Fruit fly (Drosophila melanogaster) whole organism, embryonic: Measurements from ENCODE around the gene Tom.

Experiments
- Aef1 ChIP-seq: fragments of 200-800 bp; sonication (Bioruptor generic); IDR thresholded peaks from 3 replicates; pipeline ENCODE4 v1.3.6; 2022; ENCODE audit warnings: missing biosample characterization, missing genetic modification characterization
- Asciz ChIP-seq: fragments of 200-800 bp; sonication (Bioruptor generic); optimal IDR thresholded peaks from 2 replicates; lab custom pipeline; 2017; ENCODE audit warnings: missing biosample characterization, mild to moderate bottlenecking, missing genetic modification characterization, missing genetic modification reagents
- Atf6 ChIP-seq: fragments of 200-800 bp; sonication (Bioruptor generic); IDR thresholded peaks from 2 replicates; pipeline ENCODE4 v1.3.6; 2022; ENCODE audit warnings: missing biosample characterization, missing genetic modification characterization
- Bgb ChIP-seq: fragments of 200-800 bp; sonication (Bioruptor generic); IDR thresholded peaks from 2 replicates; pipeline ENCODE4 v1.3.6; 2022; ENCODE audit warnings: missing biosample characterization, missing genetic modification characterization; ENCODE audit not compliant: partially characterized antibody
- CG10366 ChIP-seq: fragments of 200-800 bp; sonication (Bioruptor generic); IDR thresholded peaks from 2 replicates; pipeline ENCODE4 v1.3.6; 2022; ENCODE audit warnings: missing biosample characterization, missing genetic modification characterization
- CG12744 ChIP-seq: fragments of 200-800 bp; sonication (Bioruptor generic); optimal IDR thresholded peaks from 2 replicates; lab custom pipeline; 2016; ENCODE audit warnings: missing biosample characterization, missing genetic modification characterization
- CG1792 ChIP-seq: fragments of 200-800 bp; sonication (Bioruptor generic); optimal IDR thresholded peaks from 2 replicates; lab custom pipeline; 2016; ENCODE audit warnings: missing biosample characterization, missing genetic modification characterization
- CG1832 ChIP-seq: fragments of 200-800 bp; sonication (Bioruptor generic); optimal IDR thresholded peaks from 2 replicates; lab custom pipeline; 2017; ENCODE audit warnings: missing biosample characterization, mild to moderate bottlenecking, missing genetic modification characterization, inconsistent platforms
- CG32772 ChIP-seq: fragments of 200-800 bp; sonication (Bioruptor generic); IDR thresholded peaks from 2 replicates; pipeline ENCODE4 v1.3.6; 2022; ENCODE audit warnings: missing biosample characterization, missing genetic modification characterization
- CG43689 ChIP-seq: fragments of 200-800 bp; sonication (Bioruptor generic); IDR thresholded peaks from 2 replicates; pipeline ENCODE4 v1.3.6; 2022; ENCODE audit warnings: missing biosample characterization, missing genetic modification characterization
- CG4854 ChIP-seq: fragments of 200-800 bp; sonication (Bioruptor generic); optimal IDR thresholded peaks from 2 replicates; lab custom pipeline; 2016; ENCODE audit warnings: missing biosample characterization, missing genetic modification characterization, inconsistent platforms
- CG5180 ChIP-seq: fragments of 200-800 bp; sonication (Bioruptor generic); optimal IDR thresholded peaks from 3 replicates; lab custom pipeline; 2017; ENCODE audit warnings: missing biosample characterization, missing genetic modification characterization, mild to moderate bottlenecking, moderate library complexity, missing genetic modification reagents
- CG5245 ChIP-seq: fragments of 200-800 bp; sonication (Bioruptor generic); optimal IDR thresholded peaks from 3 replicates; lab custom pipeline; 2016; ENCODE audit warnings: missing biosample characterization, missing genetic modification characterization
- CG6791 ChIP-seq: fragments of 200-800 bp; sonication (Bioruptor generic); IDR thresholded peaks from 3 replicates; pipeline ENCODE4 v1.3.6; 2022; ENCODE audit warnings: missing biosample characterization, missing genetic modification characterization; ENCODE audit not compliant: partially characterized antibody
- CG8281 ChIP-seq: fragments of 200-800 bp; sonication (Bioruptor generic); optimal IDR thresholded peaks from 2 replicates; lab custom pipeline; 2018; ENCODE audit warnings: missing biosample characterization, mild to moderate bottlenecking, missing genetic modification characterization, moderate library complexity
- CG8388 ChIP-seq: fragments of 200-800 bp; sonication (Bioruptor generic); optimal IDR thresholded peaks from 2 replicates; lab custom pipeline; 2019; ENCODE audit warnings: missing biosample characterization, mild to moderate bottlenecking, missing genetic modification characterization, moderate library complexity
- CG8765 ChIP-seq: fragments of 200-800 bp; sonication (Bioruptor generic); IDR thresholded peaks from 2 replicates; pipeline ENCODE4 v1.3.6; 2022; ENCODE audit warnings: missing biosample characterization, missing genetic modification characterization
- CG9437 ChIP-seq: fragments of 200-800 bp; sonication (Bioruptor generic); optimal IDR thresholded peaks from 2 replicates; lab custom pipeline; 2018; ENCODE audit warnings: missing biosample characterization, mild to moderate bottlenecking, missing genetic modification characterization
- CTCF ChIP-seq: fragments of 200-800 bp; sonication (Bioruptor generic); optimal IDR thresholded peaks from 2 replicates; lab custom pipeline; 2017; ENCODE audit warnings: missing biosample characterization, mild to moderate bottlenecking, missing genetic modification characterization, moderate library complexity
- ERR ChIP-seq: fragments of 200-800 bp; sonication (Bioruptor generic); optimal IDR thresholded peaks from 2 replicates; lab custom pipeline; 2016; ENCODE audit warnings: missing biosample characterization, missing genetic modification characterization
- H15 ChIP-seq: fragments of 200-800 bp; sonication (Bioruptor generic); IDR thresholded peaks from 3 replicates; pipeline ENCODE4 v1.3.6; 2022; ENCODE audit warnings: missing biosample characterization, missing genetic modification characterization
- H2.0 ChIP-seq: fragments of 200-800 bp; sonication (Bioruptor generic); IDR thresholded peaks from 2 replicates; pipeline ENCODE4 v1.3.6; 2022; ENCODE audit warnings: missing biosample characterization, missing genetic modification characterization
- Lim3 ChIP-seq: fragments of 200-800 bp; sonication (Bioruptor generic); IDR thresholded peaks from 2 replicates; pipeline ENCODE4 v1.3.6; 2022; ENCODE audit warnings: missing biosample characterization, missing genetic modification characterization
- MESR4 ChIP-seq: fragments of 200-800 bp; sonication (Bioruptor generic); optimal IDR thresholded peaks from 2 replicates; lab custom pipeline; 2018; ENCODE audit warnings: missing biosample characterization, mild to moderate bottlenecking, missing genetic modification characterization, moderate library complexity
- Max ChIP-seq: fragments of 200-800 bp; sonication (Bioruptor generic); optimal IDR thresholded peaks from 2 replicates; lab custom pipeline; 2016; ENCODE audit warnings: missing biosample characterization, mild to moderate bottlenecking, missing genetic modification characterization
- Scr ChIP-seq: fragments of 200-800 bp; sonication (Bioruptor generic); IDR thresholded peaks from 2 replicates; pipeline ENCODE4 v1.3.6; 2022; ENCODE audit warnings: missing biosample characterization, missing genetic modification characterization; ENCODE audit not compliant: partially characterized antibody
- ab ChIP-seq: fragments of 200-800 bp; sonication (Bioruptor generic); optimal IDR thresholded peaks from 2 replicates; lab custom pipeline; 2016; ENCODE audit warnings: missing biosample characterization, missing genetic modification characterization
- ap ChIP-seq: fragments of 200-800 bp; sonication (Bioruptor generic); IDR thresholded peaks from 2 replicates; pipeline ENCODE4 v1.3.6; 2022; ENCODE audit warnings: missing biosample characterization, missing genetic modification characterization
- bcd ChIP-seq: fragments of 200-800 bp; sonication (Bioruptor generic); optimal IDR thresholded peaks from 2 replicates; lab custom pipeline; 2017; ENCODE audit warnings: missing biosample characterization, mild to moderate bottlenecking, missing genetic modification characterization
- bsh ChIP-seq, 2 experiments: fragments of 200-800 bp; sonication (Bioruptor generic); optimal IDR thresholded peaks; 2 replicates each; lab custom pipeline; 2017 to 2018; ENCODE audit warnings: mild to moderate bottlenecking in 2 of 2, missing biosample characterization in 2 of 2, missing genetic modification characterization in 2 of 2, moderate library complexity in 1 of 2
- crol ChIP-seq: fragments of 200-800 bp; sonication (Bioruptor generic); IDR thresholded peaks from 2 replicates; pipeline ENCODE4 v1.3.6; 2022; ENCODE audit warnings: missing biosample characterization, missing genetic modification characterization
- danr ChIP-seq: fragments of 200-800 bp; sonication (Bioruptor generic); IDR thresholded peaks from 2 replicates; pipeline ENCODE4 v1.3.6; 2022; ENCODE audit warnings: missing biosample characterization, missing genetic modification characterization
- dati ChIP-seq: fragments of 200-800 bp; sonication (Bioruptor generic); IDR thresholded peaks from 2 replicates; pipeline ENCODE4 v1.3.6; 2022; ENCODE audit warnings: missing biosample characterization, missing genetic modification characterization
- esg ChIP-seq: fragments of 200-800 bp; sonication (Bioruptor generic); conservative IDR thresholded peaks from 2 replicates; pipeline ENCODE4 v1.3.6; 2022; ENCODE audit warnings: missing biosample characterization, missing genetic modification characterization
- fru ChIP-seq: fragments of >200 bp; optimal IDR thresholded peaks from 2 replicates; lab custom pipeline; 2017
- gcm2 ChIP-seq: fragments of 200-800 bp; sonication (Bioruptor generic); optimal IDR thresholded peaks from 2 replicates; lab custom pipeline; 2016; ENCODE audit warnings: missing biosample characterization, missing genetic modification characterization
- gro ChIP-seq: fragments of 200-800 bp; sonication (Bioruptor generic); optimal IDR thresholded peaks from 2 replicates; lab custom pipeline; 2016; ENCODE audit warnings: missing biosample characterization, missing genetic modification characterization
- hb ChIP-seq: fragments of 200-800 bp; sonication (Bioruptor generic); IDR thresholded peaks from 3 replicates; pipeline ENCODE4 v1.3.6; 2022; ENCODE audit warnings: missing biosample characterization, missing genetic modification characterization; ENCODE audit not compliant: partially characterized antibody
- insv ChIP-seq, 2 experiments: fragments of 200-800 bp; sonication (Bioruptor generic); optimal IDR thresholded peaks; 3 replicates each; lab custom pipeline; 2016 to 2018; ENCODE audit warnings: missing biosample characterization in 2 of 2, missing genetic modification characterization in 2 of 2
- klu ChIP-seq: fragments of 200-800 bp; sonication (Bioruptor generic); IDR thresholded peaks from 2 replicates; pipeline ENCODE4 v1.3.6; 2022; ENCODE audit warnings: missing biosample characterization, missing genetic modification characterization
- lov ChIP-seq, 2 experiments: fragments of 200-800 bp in 1 of 2; fragments of >200 bp in 1 of 2; sonication (Bioruptor generic) in 1 of 2; IDR thresholded peaks in 1 of 2; optimal IDR thresholded peaks in 1 of 2; 2 replicates in 1 of 2; 3 replicates in 1 of 2; pipeline versions ENCODE4 v1.3.6 to Lab custom; 2017 to 2022; ENCODE audit warnings: missing biosample characterization in 1 of 2, missing genetic modification characterization in 1 of 2
- maf-S ChIP-seq: fragments of 200-800 bp; sonication (Bioruptor generic); optimal IDR thresholded peaks from 2 replicates; lab custom pipeline; 2016; ENCODE audit warnings: missing biosample characterization, missing genetic modification characterization
- onecut ChIP-seq: fragments of 200-800 bp; sonication (Bioruptor generic); IDR thresholded peaks from 2 replicates; pipeline ENCODE4 v1.3.6; 2022; ENCODE audit warnings: missing biosample characterization, missing genetic modification characterization
- pan ChIP-seq, 4 experiments: fragments of >200 bp in 3 of 4; fragments of 200-800 bp in 1 of 4; sonication (Bioruptor generic) in 1 of 4; optimal IDR thresholded peaks in 3 of 4; IDR thresholded peaks in 1 of 4; 2 replicates each; pipeline versions ENCODE4 v1.3.6 to Lab custom; 2017 to 2022; ENCODE audit warnings: missing biosample characterization in 2 of 4, missing genetic modification characterization in 2 of 4, mixed read lengths in 1 of 4
- ro ChIP-seq: fragments of 200-800 bp; sonication (Bioruptor generic); IDR thresholded peaks from 2 replicates; pipeline ENCODE4 v1.3.6; 2022; ENCODE audit warnings: missing biosample characterization, missing genetic modification characterization
- sc ChIP-seq, 3 experiments: fragments of >200 bp in 2 of 3; fragments of 200-800 bp in 1 of 3; sonication (Bioruptor generic) in 1 of 3; optimal IDR thresholded peaks; 2 replicates in 2 of 3; 3 replicates in 1 of 3; lab custom pipeline; 2017; ENCODE audit warnings: mild to moderate bottlenecking in 1 of 3, missing biosample characterization in 1 of 3, missing genetic modification characterization in 1 of 3, missing genetic modification reagents in 1 of 3
- slou ChIP-seq: fragments of 200-800 bp; sonication (Bioruptor generic); optimal IDR thresholded peaks from 3 replicates; lab custom pipeline; 2016; ENCODE audit warnings: missing biosample characterization, missing genetic modification characterization
- tio ChIP-seq: fragments of 200-800 bp; sonication (Bioruptor generic); optimal IDR thresholded peaks from 2 replicates; lab custom pipeline; 2017; ENCODE audit warnings: missing biosample characterization, missing genetic modification characterization, inconsistent platforms
- twi ChIP-seq: fragments of 200-800 bp; optimal IDR thresholded peaks from 2 replicates; lab custom pipeline; 2019; ENCODE audit warnings: missing biosample characterization, mild to moderate bottlenecking, missing genetic modification characterization, moderate library complexity

The Tom gene

dm6 chr3L:14999284-15000019 lies 30.3 kb downstream of the Tom start, which contains the start of the genes mRpL39 and Prosbeta2 (continued):
- TF ChIP-seq bcd (peak; percentile 44), Scr (GFP tag; lab: Robert Waterston, UW) (peak; percentile 99), ab (GFP tag; lab: Kevin White, UChicago) (no peak), Atf6 (GFP tag; lab: Robert Waterston, UW) (peak; percentile 54), hb (GFP tag; lab: Robert Waterston, UW) (peak; percentile 96), CG6791 (GFP tag; lab: Robert Waterston, UW) (peak; percentile 81), dati (GFP tag; lab: Robert Waterston, UW) (no peak), bsh (GFP tag; optimal IDR thresholded peaks at IDR 0.05; lab: Kevin White, UChicago) (no peak), CG1792 (GFP tag; lab: Kevin White, UChicago) (no peak), Max (GFP tag; lab: Kevin White, UChicago) (peak; percentile 64), CG12744 (GFP tag; lab: Kevin White, UChicago) (no peak), MESR4 (GFP tag; lab: Kevin White, UChicago) (peak; percentile 33), twi (tag; lab: Kevin White, UChicago) (no peak), CG10366 (GFP tag; lab: Robert Waterston, UW) (peak; percentile 23; the same call in 1 of the 2 replicates), klu (GFP tag; lab: Robert Waterston, UW) (peak; percentile 49; the same call in 1 of the 2 replicates), tio (no peak), CG4854 (GFP tag; lab: Kevin White, UChicago) (no peak), gcm2 (GFP tag; lab: Kevin White, UChicago) (no peak), maf-S (GFP tag; lab: Kevin White, UChicago) (no peak), Asciz (peak; percentile 52), Bgb (GFP tag; lab: Robert Waterston, UW) (peak; percentile 87), ap (GFP tag; lab: Robert Waterston, UW) (no peak), CG5180 (GFP tag; lab: Kevin White, UChicago) (no peak), CG5245 (GFP tag; lab: Kevin White, UChicago) (peak; percentile 47), CG43689 (GFP tag; lab: Robert Waterston, UW) (peak; percentile 35; the same call in 1 of the 2 replicates), danr (GFP tag; lab: Robert Waterston, UW) (peak; percentile 63; the same call in 1 of the 2 replicates), pan (optimal IDR thresholded peaks at IDR 0.05; lab: Kevin White, UChicago) (no peak), pan (GFP tag; optimal IDR thresholded peaks at IDR 0.05 in 1 of 2, IDR thresholded peaks at IDR 0.05 in 1 of 2) (peak in 1 of 2 experiments; percentile 78), CTCF (GFP tag; lab: Kevin White, UChicago) (no peak), esg (peak; percentile 27), gro (GFP tag; lab: Kevin White, UChicago) (no peak), fru (no peak), slou (GFP tag; lab: Kevin White, UChicago) (peak; percentile 66), CG9437 (GFP tag; lab: Kevin White, UChicago) (no peak), Aef1 (peak; percentile 62), sc (optimal IDR thresholded peaks at IDR 0.05; lab: Kevin White, UChicago) (no peak), sc (GFP tag; optimal IDR thresholded peaks at IDR 0.05; lab: Kevin White, UChicago) (no peak), H15 (GFP tag; lab: Robert Waterston, UW) (0 out of 3 replicates have a peak, but pooled peaks have one; percentile 19), Lim3 (GFP tag; lab: Robert Waterston, UW) (no peak), crol (GFP tag; lab: Robert Waterston, UW) (0 out of 2 replicates have a peak, but pooled peaks have one; percentile 22), CG32772 (GFP tag; lab: Robert Waterston, UW) (peak; percentile 67), lov (optimal IDR thresholded peaks at IDR 0.05; lab: Kevin White, UChicago) (no peak), lov (GFP tag; IDR thresholded peaks at IDR 0.05; lab: Robert Waterston, UW) (no peak), ro (GFP tag; lab: Robert Waterston, UW) (no peak), CG1832 (GFP tag; lab: Kevin White, UChicago) (no peak), CG8388 (GFP tag; lab: Kevin White, UChicago) (peak; percentile 9), CG8765 (GFP tag; lab: Robert Waterston, UW) (no peak), ERR (GFP tag; lab: Kevin White, UChicago) (no peak), CG8281 (tag; lab: Kevin White, UChicago) (no peak), H2.0 (GFP tag; lab: Robert Waterston, UW) (no peak), onecut (GFP tag; lab: Robert Waterston, UW) (no peak), insv (GFP tag; optimal IDR thresholded peaks at IDR 0.05; lab: Kevin White, UChicago) (no peak)
